Worm (Caenorhabditis elegans): ENCODE results near the gene F54D1.1.

The F54D1.1 gene

ce11 chrIV:11288965-11289364 is 27.3 kb downstream of the F54D1.1 start:
- TF ChIP-seq skn-1 (tag; optimal IDR thresholded peaks at IDR 0.05) (peak; percentile 23), mdl-1 (tag; optimal IDR thresholded peaks at IDR 0.05) (no peak), fos-1 (tag; optimal IDR thresholded peaks at IDR 0.05) (peak; percentile 98), crh-2 (tag; optimal IDR thresholded peaks at IDR 0.05) (peak; percentile 58), gmeb-1 (tag; optimal IDR thresholded peaks at IDR 0.05) (peak; percentile 45), nhr-23 (tag; optimal IDR thresholded peaks at IDR 0.05) (no peak), nhr-21 (tag; optimal IDR thresholded peaks at IDR 0.05) (no peak), nhr-25 (tag; optimal IDR thresholded peaks at IDR 0.05) (no peak), nhr-12 (tag; optimal IDR thresholded peaks at IDR 0.05) (no peak), sma-9 (GFP tag; optimal IDR thresholded peaks at IDR 0.05) (peak; percentile 20), sma-9 (tag; optimal IDR thresholded peaks at IDR 0.05) (no peak)

DNA sequence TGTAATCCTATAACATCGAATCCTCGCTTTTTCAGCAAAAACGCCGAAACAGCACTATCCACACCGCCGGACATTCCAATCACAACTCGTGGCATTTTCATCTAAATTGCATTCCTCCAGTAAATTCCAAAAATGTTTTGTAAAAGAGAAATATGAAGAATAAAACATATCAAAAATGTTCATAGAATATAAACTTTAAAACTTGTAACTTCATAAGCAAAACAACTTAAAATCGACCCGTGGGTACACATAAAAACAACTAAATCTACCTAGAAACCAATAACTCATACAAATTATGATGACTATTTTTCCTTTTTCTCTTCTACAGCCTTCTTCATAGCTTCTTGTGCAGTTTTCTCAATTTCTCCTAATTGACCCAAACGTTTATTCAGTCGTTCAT is 35.2 kb downstream of the F54D1.1 start, which contains the start of gene mttu-1:
Gene mttu-1, minus strand, starts transcription at position 101 of the 400 bp plus-strand sequence.
- TF ChIP-seq ztf-11 (tag; optimal IDR thresholded peaks at IDR 0.05) (no peak), lin-13 (GFP tag; optimal IDR thresholded peaks at IDR 0.05) (no peak), nhr-77 (tag; optimal IDR thresholded peaks at IDR 0.05) (no peak), gmeb-1 (tag; optimal IDR thresholded peaks at IDR 0.05) (no peak), nhr-6 (tag; optimal IDR thresholded peaks at IDR 0.05) (no peak), nhr-21 (tag; optimal IDR thresholded peaks at IDR 0.05) (no peak), egl-27 (tag; optimal IDR thresholded peaks at IDR 0.05) (no peak), unc-55 (GFP tag; optimal IDR thresholded peaks at IDR 0.05) (no peak), ceh-16 (tag; optimal IDR thresholded peaks at IDR 0.05) (no peak), fos-1 (tag; optimal IDR thresholded peaks at IDR 0.05) (no peak), elt-1 (tag; optimal IDR thresholded peaks at IDR 0.05) (no peak), sma-3 (GFP tag; optimal IDR thresholded peaks at IDR 0.05) (no peak), ama-1 (optimal IDR thresholded peaks at IDR 0.05) (no peak), unc-39 (tag; optimal IDR thresholded peaks at IDR 0.05) (no peak)

ce11 chrIV:11298154-11299086 is 36.8 kb downstream of the F54D1.1 start, which contains the start of the genes B0035.15 and dnj-1:
Gene B0035.15, minus strand, starts transcription at chrIV:11298252.
Gene dnj-1, plus strand, starts transcription at chrIV:11299036.
- TF ChIP-seq mbf-1 (tag; optimal IDR thresholded peaks at IDR 0.05) = no peak
- TF ChIP-seq F13H6.1 (tag; optimal IDR thresholded peaks at IDR 0.05) = peak; percentile 19
- no peak for TF ChIP-seq peb-1 (tag; optimal IDR thresholded peaks at IDR 0.05)
- no peak for TF ChIP-seq zag-1 (tag; optimal IDR thresholded peaks at IDR 0.05)
- TF ChIP-seq nhr-6 (tag; optimal IDR thresholded peaks at IDR 0.05) = no peak
- peak; percentile 8 for TF ChIP-seq nhr-129 (tag; optimal IDR thresholded peaks at IDR 0.05)
- no peak for TF ChIP-seq ZK546.5 (tag; optimal IDR thresholded peaks at IDR 0.05)
- no peak for TF ChIP-seq nhr-11 (tag; optimal IDR thresholded peaks at IDR 0.05)
- TF ChIP-seq elt-3 (tag; optimal IDR thresholded peaks at IDR 0.05) = no peak
- TF ChIP-seq ama-1 (optimal IDR thresholded peaks at IDR 0.05) = no peak
- peak; percentile 80 for TF ChIP-seq unc-55 (GFP tag; optimal IDR thresholded peaks at IDR 0.05)
- TF ChIP-seq lsy-2 (tag; optimal IDR thresholded peaks at IDR 0.05) = peak in 1 of 2 experiments; percentile 52
- TF ChIP-seq nhr-23 (tag; optimal IDR thresholded peaks at IDR 0.05) = no peak
- no peak for TF ChIP-seq unc-39 (tag; optimal IDR thresholded peaks at IDR 0.05)
- no peak for TF ChIP-seq sem-4 (tag; optimal IDR thresholded peaks at IDR 0.05)
- no peak for TF ChIP-seq mdl-1 (tag; optimal IDR thresholded peaks at IDR 0.05)
- no peak for TF ChIP-seq nhr-77 (tag; optimal IDR thresholded peaks at IDR 0.05)
- no peak for TF ChIP-seq nhr-12 (tag; optimal IDR thresholded peaks at IDR 0.05)
- peak; percentile 78 for TF ChIP-seq C34F6.9 (tag; optimal IDR thresholded peaks at IDR 0.05)
- TF ChIP-seq crh-2 (tag; optimal IDR thresholded peaks at IDR 0.05) = peak; percentile 43
- TF ChIP-seq lin-13 (GFP tag; optimal IDR thresholded peaks at IDR 0.05) = no peak
- no peak for TF ChIP-seq mab-5 (tag; optimal IDR thresholded peaks at IDR 0.05)
- peak; percentile 36 for TF ChIP-seq gmeb-1 (tag; optimal IDR thresholded peaks at IDR 0.05)
- TF ChIP-seq nhr-21 (tag; optimal IDR thresholded peaks at IDR 0.05) = no peak
- peak; percentile 67 for TF ChIP-seq fos-1 (tag; optimal IDR thresholded peaks at IDR 0.05)
- no peak for TF ChIP-seq snpc-4 (tag; optimal IDR thresholded peaks at IDR 0.05)
- TF ChIP-seq ceh-82 (tag; optimal IDR thresholded peaks at IDR 0.05) = no peak
- TF ChIP-seq dmd-4 (tag; optimal IDR thresholded peaks at IDR 0.05) = no peak
- TF ChIP-seq elt-1 (tag; optimal IDR thresholded peaks at IDR 0.05) = no peak
- peak; percentile 51 for TF ChIP-seq blmp-1 (tag; optimal IDR thresholded peaks at IDR 0.05; ENCODE audit: insufficient read depth)

Measured in whole organism, L2 larva.